Worm (Caenorhabditis elegans) whole organism, L1 larva: ENCODE measurements around the gene D1086.9.

Source experiments
- C04F5.9 ChIP-seq: sonication (generic microtip); optimal IDR thresholded peaks from 2 replicates; lab custom pipeline; 2016; ENCODE audit warnings: missing genetic modification characterization, missing compliant biosample characterization
- C16A3.4 ChIP-seq: fragments of 150-350 bp; optimal IDR thresholded peaks from 2 replicates; lab custom pipeline; 2014; ENCODE audit warnings: missing biosample characterization, missing genetic modification characterization
- C34B4.2 ChIP-seq: sonication (generic microtip); optimal IDR thresholded peaks from 2 replicates; lab custom pipeline; 2017; ENCODE audit warnings: mild to moderate bottlenecking, missing genetic modification characterization, missing compliant biosample characterization
- F16B12.6 ChIP-seq: fragments of 150-350 bp; optimal IDR thresholded peaks from 2 replicates; lab custom pipeline; 2014; ENCODE audit warnings: missing biosample characterization, missing genetic modification characterization
- aha-1 ChIP-seq: fragments of 150-350 bp; optimal IDR thresholded peaks from 2 replicates; lab custom pipeline; 2014; ENCODE audit warnings: missing biosample characterization, missing genetic modification characterization
- alr-1 ChIP-seq: fragments of 200-800 bp; sonication (Bioruptor generic); optimal IDR thresholded peaks from 2 replicates; lab custom pipeline; 2018; ENCODE audit warnings: borderline replicate concordance, mild to moderate bottlenecking, missing genetic modification characterization, missing compliant biosample characterization
- aly-2 ChIP-seq: fragments of 150-350 bp; optimal IDR thresholded peaks from 2 replicates; lab custom pipeline; 2014; ENCODE audit warnings: missing biosample characterization, missing genetic modification characterization
- blmp-1 ChIP-seq: fragments of 150-350 bp; optimal IDR thresholded peaks from 2 replicates; lab custom pipeline; 2014; ENCODE audit warnings: missing biosample characterization, missing genetic modification characterization
- ceh-63 ChIP-seq: fragments of 200-800 bp; sonication (Bioruptor generic); optimal IDR thresholded peaks from 2 replicates; lab custom pipeline; 2018; ENCODE audit warnings: mild to moderate bottlenecking, missing genetic modification characterization, missing compliant biosample characterization
- ceh-82 ChIP-seq, 3 experiments: fragments of 150-350 bp in 1 of 3; sonication (generic microtip) in 2 of 3; optimal IDR thresholded peaks; 2 replicates each; lab custom pipeline; 2014 to 2017; ENCODE audit warnings: missing biosample characterization in 3 of 3, missing genetic modification characterization in 3 of 3
- ceh-90 ChIP-seq: sonication (generic microtip); optimal IDR thresholded peaks from 2 replicates; lab custom pipeline; 2016; ENCODE audit warnings: missing genetic modification characterization, missing compliant biosample characterization
- ces-1 ChIP-seq: fragments of 150-350 bp; optimal IDR thresholded peaks from 2 replicates; lab custom pipeline; 2014; ENCODE audit warnings: missing biosample characterization, missing genetic modification reagents, missing genetic modification characterization
- dpl-1 ChIP-seq, 3 experiments: fragments of 150-350 bp in 2 of 3; sonication (generic microtip) in 1 of 3; optimal IDR thresholded peaks; 2 replicates each; lab custom pipeline; 2014 to 2017; ENCODE audit warnings: missing biosample characterization in 3 of 3, missing genetic modification characterization in 3 of 3, missing genetic modification reagents in 3 of 3
- efl-3 ChIP-seq: fragments of 200-800 bp; sonication (Bioruptor generic); optimal IDR thresholded peaks from 2 replicates; lab custom pipeline; 2018; ENCODE audit warnings: mild to moderate bottlenecking, missing genetic modification characterization, missing compliant biosample characterization
- egl-27 ChIP-seq, 2 experiments: fragments of 150-350 bp in 1 of 2; sonication (generic microtip); optimal IDR thresholded peaks; 3 replicates each; lab custom pipeline; 2017 to 2018; ENCODE audit warnings: missing biosample characterization in 2 of 2, missing genetic modification characterization in 2 of 2, missing genetic modification reagents in 2 of 2
- elt-2 ChIP-seq: sonication (generic microtip); optimal IDR thresholded peaks from 2 replicates; lab custom pipeline; 2016; ENCODE audit warnings: missing genetic modification characterization, mild to moderate bottlenecking, inconsistent platforms, missing compliant biosample characterization, missing genetic modification reagents
- elt-3 ChIP-seq, 6 experiments: fragments of 150-350 bp in 1 of 6; sonication (generic microtip); optimal IDR thresholded peaks; 2 replicates each; lab custom pipeline; 2017 to 2018; ENCODE audit warnings: missing biosample characterization in 6 of 6, missing genetic modification characterization in 6 of 6, inconsistent platforms in 1 of 6
- grh-1 ChIP-seq: fragments of 200-800 bp; sonication (Bioruptor generic); IDR thresholded peaks from 2 replicates; pipeline ENCODE4 v1.3.6; 2022; ENCODE audit warnings: missing genetic modification reagents, missing genetic modification characterization, missing compliant biosample characterization
- hpl-2 ChIP-seq: fragments of 150-350 bp; optimal IDR thresholded peaks from 2 replicates; lab custom pipeline; 2014; ENCODE audit warnings: missing biosample characterization, missing genetic modification reagents, missing genetic modification characterization
- irx-1 ChIP-seq: sonication (generic microtip); optimal IDR thresholded peaks from 2 replicates; lab custom pipeline; 2016; ENCODE audit warnings: missing genetic modification characterization, missing compliant biosample characterization
- isw-1 ChIP-seq: fragments of 200-800 bp; sonication (Bioruptor generic); IDR thresholded peaks from 2 replicates; pipeline ENCODE4 v1.3.6; 2022; ENCODE audit warnings: missing genetic modification characterization, missing compliant biosample characterization
- jun-1 ChIP-seq: fragments of 150-350 bp; optimal IDR thresholded peaks from 2 replicates; lab custom pipeline; 2014; ENCODE audit warnings: missing biosample characterization, missing genetic modification reagents, missing genetic modification characterization
- lin-14 ChIP-seq: fragments of 200-800 bp; sonication (Bioruptor generic); optimal IDR thresholded peaks from 2 replicates; lab custom pipeline; 2018; ENCODE audit warnings: mild to moderate bottlenecking, missing genetic modification characterization, moderate library complexity, missing compliant biosample characterization
- lin-35 ChIP-seq, 2 experiments: fragments of 150-350 bp; optimal IDR thresholded peaks; 2 replicates each; lab custom pipeline; 2014; ENCODE audit warnings: missing biosample characterization in 2 of 2, missing genetic modification characterization in 2 of 2, missing genetic modification reagents in 2 of 2
- lsy-2 ChIP-seq, 2 experiments: fragments of 150-350 bp; optimal IDR thresholded peaks; 2 replicates each; lab custom pipeline; 2014; ENCODE audit warnings: missing biosample characterization in 2 of 2, missing genetic modification characterization in 2 of 2
- mef-2 ChIP-seq: fragments of 150-350 bp; optimal IDR thresholded peaks from 2 replicates; lab custom pipeline; 2014; ENCODE audit warnings: missing biosample characterization, missing genetic modification characterization
- nhr-11 ChIP-seq: fragments of 150-350 bp; optimal IDR thresholded peaks from 2 replicates; lab custom pipeline; 2014; ENCODE audit warnings: missing biosample characterization, missing genetic modification characterization
- nhr-12 ChIP-seq: sonication (generic microtip); optimal IDR thresholded peaks from 2 replicates; lab custom pipeline; 2017; ENCODE audit warnings: missing biosample characterization, missing genetic modification characterization
- nhr-20 ChIP-seq: sonication (generic microtip); optimal IDR thresholded peaks from 2 replicates; lab custom pipeline; 2016; ENCODE audit warnings: mild to moderate bottlenecking, missing genetic modification characterization, missing compliant biosample characterization
- nhr-28 ChIP-seq: fragments of 150-350 bp; optimal IDR thresholded peaks from 2 replicates; lab custom pipeline; 2014; ENCODE audit warnings: missing biosample characterization, missing genetic modification characterization
- nhr-47 ChIP-seq: sonication (generic microtip); optimal IDR thresholded peaks from 2 replicates; lab custom pipeline; 2016; ENCODE audit warnings: mild to moderate bottlenecking, missing genetic modification characterization, moderate library complexity, missing compliant biosample characterization
- nhr-71 ChIP-seq: sonication (generic microtip); optimal IDR thresholded peaks from 2 replicates; lab custom pipeline; 2016; ENCODE audit warnings: mild to moderate bottlenecking, missing genetic modification characterization, moderate library complexity, missing compliant biosample characterization
- nhr-84 ChIP-seq: sonication (generic microtip); optimal IDR thresholded peaks from 2 replicates; lab custom pipeline; 2017; ENCODE audit warnings: missing biosample characterization, missing genetic modification characterization
- nhr-85 ChIP-seq: sonication (generic microtip); peaks from one replicate; lab custom pipeline; 2016; ENCODE audit warnings: missing genetic modification characterization, inconsistent platforms, missing compliant biosample characterization
- nhr-90 ChIP-seq: sonication (generic microtip); optimal IDR thresholded peaks from 2 replicates; lab custom pipeline; 2016; ENCODE audit warnings: mild to moderate bottlenecking, missing genetic modification characterization, missing compliant biosample characterization; ENCODE audit not compliant: poor library complexity
- pag-3 ChIP-seq: sonication (generic microtip); optimal IDR thresholded peaks from 2 replicates; lab custom pipeline; 2017; ENCODE audit warnings: missing genetic modification characterization, mild to moderate bottlenecking, missing compliant biosample characterization, antibody characterized with exemption, borderline replicate concordance; ENCODE audit not compliant: insufficient read depth
- pqm-1 ChIP-seq: sonication (generic microtip); optimal IDR thresholded peaks from 3 replicates; lab custom pipeline; 2017; ENCODE audit warnings: missing biosample characterization, missing genetic modification characterization
- snpc-4 ChIP-seq: fragments of 150-350 bp; optimal IDR thresholded peaks from 2 replicates; lab custom pipeline; 2014; ENCODE audit warnings: missing biosample characterization, missing genetic modification characterization
- snu-23 ChIP-seq: sonication (generic microtip); optimal IDR thresholded peaks from 2 replicates; lab custom pipeline; 2016; ENCODE audit warnings: missing genetic modification characterization, missing compliant biosample characterization
- sox-4 ChIP-seq: sonication (generic microtip); optimal IDR thresholded peaks from 2 replicates; lab custom pipeline; 2016; ENCODE audit warnings: missing genetic modification characterization, missing compliant biosample characterization
- sptf-1 ChIP-seq: fragments of 150-350 bp; optimal IDR thresholded peaks from 2 replicates; lab custom pipeline; 2014; ENCODE audit warnings: missing biosample characterization, missing genetic modification characterization
- sup-37 ChIP-seq: fragments of 200-800 bp; sonication (Bioruptor generic); optimal IDR thresholded peaks from 2 replicates; lab custom pipeline; 2018; ENCODE audit warnings: mild to moderate bottlenecking, missing genetic modification characterization, missing compliant biosample characterization
- tbx-2 ChIP-seq: sonication (generic microtip); optimal IDR thresholded peaks from 2 replicates; lab custom pipeline; 2016; ENCODE audit warnings: missing genetic modification characterization, missing compliant biosample characterization
- tlp-1 ChIP-seq: fragments of 150-350 bp; optimal IDR thresholded peaks from 2 replicates; lab custom pipeline; 2014; ENCODE audit warnings: missing biosample characterization, missing genetic modification characterization
- unc-130 ChIP-seq: fragments of 150-350 bp; optimal IDR thresholded peaks from 2 replicates; lab custom pipeline; 2017; ENCODE audit warnings: missing biosample characterization, missing genetic modification characterization, inconsistent platforms
- unc-30 ChIP-seq: sonication (generic microtip); optimal IDR thresholded peaks from 2 replicates; lab custom pipeline; 2017; ENCODE audit warnings: missing biosample characterization, missing genetic modification characterization
- unc-62 ChIP-seq: fragments of 150-350 bp; optimal IDR thresholded peaks from 2 replicates; lab custom pipeline; 2014; ENCODE audit warnings: missing biosample characterization, missing genetic modification reagents, missing genetic modification characterization
- unc-86 ChIP-seq: sonication (generic microtip); optimal IDR thresholded peaks from 2 replicates; lab custom pipeline; 2016; ENCODE audit warnings: missing genetic modification characterization, missing compliant biosample characterization
- xbp-1 ChIP-seq: sonication (generic microtip); optimal IDR thresholded peaks from 2 replicates; lab custom pipeline; 2016; ENCODE audit warnings: missing genetic modification characterization, missing compliant biosample characterization
- zag-1 ChIP-seq: fragments of 150-350 bp; optimal IDR thresholded peaks from 2 replicates; lab custom pipeline; 2014; ENCODE audit warnings: missing biosample characterization, missing genetic modification characterization
- ztf-4 ChIP-seq: fragments of 150-350 bp; optimal IDR thresholded peaks from 2 replicates; lab custom pipeline; 2014; ENCODE audit warnings: missing biosample characterization, missing genetic modification characterization

The D1086.9 gene

DNA sequence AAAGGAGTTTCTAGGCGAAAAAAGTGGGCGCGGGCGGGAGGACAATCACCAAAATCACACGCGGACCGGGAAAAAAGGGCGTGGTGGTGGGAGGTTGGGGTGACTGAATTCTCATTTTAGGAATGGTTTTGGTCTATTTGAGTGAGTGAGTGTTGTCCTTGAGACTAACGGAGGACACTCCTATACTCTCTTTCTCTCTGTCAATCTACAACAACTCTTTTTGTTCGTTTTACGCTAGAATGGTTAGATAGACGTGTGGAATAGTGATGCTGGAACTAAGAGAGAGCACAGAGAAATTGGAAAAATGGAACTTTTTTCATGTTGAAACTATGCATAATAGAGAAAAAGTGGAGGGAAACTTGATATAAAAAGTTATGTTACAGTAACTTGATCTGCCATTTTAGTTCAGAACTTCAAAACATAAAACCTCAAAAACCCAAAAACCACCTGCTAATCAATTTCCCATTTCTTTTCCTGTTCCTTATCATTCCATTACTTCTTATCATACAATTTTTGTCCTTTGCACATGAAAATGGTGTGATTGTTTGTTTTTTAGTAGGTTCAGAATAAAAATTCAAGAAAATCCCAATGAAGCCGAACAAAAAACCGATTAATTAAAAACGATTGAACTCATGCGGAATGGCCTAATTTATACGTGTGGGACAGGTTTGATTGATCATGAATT is 30.8 kb downstream of the D1086.9 start:
- TF ChIP-seq tbx-2 (tag; lab: Kevin White, UChicago), result no peak
- TF ChIP-seq unc-130, result no peak
- TF ChIP-seq isw-1, result no peak
- no peak for TF ChIP-seq pag-3 (tag; lab: Kevin White, UChicago)
- peak; percentile 15 for TF ChIP-seq blmp-1 (tag; lab: Kevin White, UChicago)
- TF ChIP-seq hpl-2 (GFP tag; lab: Kevin White, UChicago), result no peak
- TF ChIP-seq nhr-11 (tag; lab: Kevin White, UChicago), result no peak
- no peak for TF ChIP-seq alr-1 (tag; lab: Kevin White, UChicago)
- TF ChIP-seq snpc-4, result no peak
- peak; percentile 75 for TF ChIP-seq nhr-85 (tag; lab: Kevin White, UChicago)
- TF ChIP-seq sox-4 (tag; lab: Kevin White, UChicago), result no peak
- no peak for TF ChIP-seq sptf-1 (tag; lab: Kevin White, UChicago)
- TF ChIP-seq ceh-82 (tag; optimal IDR thresholded peaks at IDR 0.05; lab: Kevin White, UChicago), result no peak
- TF ChIP-seq ztf-4, result no peak
- no peak for TF ChIP-seq xbp-1 (tag; lab: Kevin White, UChicago)
- no peak for TF ChIP-seq efl-3 (GFP tag; lab: Kevin White, UChicago)
- no peak for TF ChIP-seq irx-1
- peak in 3 of 6 experiments; percentile 12 to 48 (median 26) for TF ChIP-seq elt-3 (tag; optimal IDR thresholded peaks at IDR 0.05; lab: Kevin White, UChicago)
- TF ChIP-seq jun-1 (tag; lab: Kevin White, UChicago), result no peak
- no peak for TF ChIP-seq unc-30
- peak; percentile 53 for TF ChIP-seq elt-2 (tag; lab: Kevin White, UChicago)
- TF ChIP-seq C34B4.2 (tag; lab: Kevin White, UChicago), result no peak
- TF ChIP-seq C16A3.4 (tag; lab: Kevin White, UChicago), result no peak
- peak in 1 of 2 experiments; percentile 30 for TF ChIP-seq lsy-2 (tag; optimal IDR thresholded peaks at IDR 0.05; lab: Kevin White, UChicago)
- TF ChIP-seq lin-14 (GFP tag; lab: Kevin White, UChicago), result peak; percentile 54
- TF ChIP-seq snu-23 (GFP tag; lab: Kevin White, UChicago), result no peak
- TF ChIP-seq aly-2 (tag; lab: Kevin White, UChicago), result no peak
- no peak for TF ChIP-seq zag-1 (tag; lab: Kevin White, UChicago)
- TF ChIP-seq nhr-28 (tag; lab: Kevin White, UChicago), result no peak
- TF ChIP-seq ces-1 (GFP tag; lab: Kevin White, UChicago), result no peak
- TF ChIP-seq egl-27 (tag; optimal IDR thresholded peaks at IDR 0.05; lab: Kevin White, UChicago), result no peak
- no peak for TF ChIP-seq unc-62 (GFP tag; lab: Kevin White, UChicago)
- no peak for TF ChIP-seq dpl-1 (GFP tag; optimal IDR thresholded peaks at IDR 0.05; lab: Kevin White, UChicago)
- TF ChIP-seq tlp-1 (tag; lab: Kevin White, UChicago), result peak; percentile 18
- TF ChIP-seq mef-2 (tag; lab: Kevin White, UChicago), result no peak
- TF ChIP-seq aha-1 (tag; lab: Kevin White, UChicago), result no peak
- TF ChIP-seq lin-35 (GFP tag; optimal IDR thresholded peaks at IDR 0.05; lab: Kevin White, UChicago), result peak in 1 of 2 experiments; percentile 5
- TF ChIP-seq nhr-84 (tag; lab: Kevin White, UChicago), result no peak
- no peak for TF ChIP-seq unc-86

DNA sequence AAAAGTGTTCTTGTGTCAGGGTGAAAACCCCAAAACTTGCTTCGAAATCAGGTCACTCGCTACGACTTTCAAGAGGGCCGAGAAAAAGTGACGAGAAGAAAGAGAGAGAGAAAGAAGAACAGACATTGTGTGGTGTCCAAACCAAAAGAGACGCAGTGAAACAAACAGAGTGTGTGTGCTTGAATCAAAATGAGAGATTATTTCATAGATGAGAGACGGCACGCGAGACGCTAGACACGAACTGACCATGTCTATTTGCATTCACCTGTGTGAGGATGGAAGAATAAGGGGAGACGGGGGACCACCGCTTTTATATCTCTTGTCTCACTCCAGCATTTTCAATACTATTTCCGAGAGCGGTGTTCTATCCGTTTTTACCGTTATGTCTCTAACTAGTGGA is 32.1 kb downstream of the D1086.9 start:
- TF ChIP-seq pqm-1 (tag; lab: Kevin White, UChicago) (no peak), ceh-63 (no peak), nhr-47 (tag; lab: Kevin White, UChicago) (peak; percentile 70), C04F5.9 (tag; lab: Kevin White, UChicago) (no peak), ztf-4 (peak; percentile 77), nhr-12 (tag; lab: Kevin White, UChicago) (no peak), sup-37 (GFP tag; lab: Kevin White, UChicago) (no peak), nhr-90 (tag; lab: Kevin White, UChicago) (peak; percentile 49), nhr-85 (tag; lab: Kevin White, UChicago) (peak; percentile 94), ceh-90 (tag; lab: Kevin White, UChicago) (no peak), nhr-71 (tag; lab: Kevin White, UChicago) (peak; percentile 79), lin-35 (GFP tag; optimal IDR thresholded peaks at IDR 0.05; lab: Kevin White, UChicago) (peak; percentile 42 to 75), nhr-20 (peak; percentile 82), grh-1 (GFP tag; lab: Robert Waterston, UW) (no peak), F16B12.6 (tag; lab: Kevin White, UChicago) (no peak), ces-1 (GFP tag; lab: Kevin White, UChicago) (no peak), lin-14 (GFP tag; lab: Kevin White, UChicago) (peak; percentile 98), dpl-1 (GFP tag; optimal IDR thresholded peaks at IDR 0.05; lab: Kevin White, UChicago) (peak; percentile 4 to 52 (median 42)), elt-2 (tag; lab: Kevin White, UChicago) (peak; percentile 25), nhr-28 (tag; lab: Kevin White, UChicago) (no peak), sox-4 (tag; lab: Kevin White, UChicago) (no peak), elt-3 (tag; optimal IDR thresholded peaks at IDR 0.05; lab: Kevin White, UChicago) (peak in 2 of 6 experiments; percentile 72 to 83)
